Worm (Caenorhabditis elegans) whole organism, L4 larva: ENCODE measurements around the gene mrps-18A.

Experiments used
- D1046.2 ChIP-seq: fragments of 200-800 bp; sonication (Bioruptor generic); IDR thresholded peaks from 2 replicates; pipeline ENCODE4 v1.3.6; 2022; ENCODE audit warnings: missing genetic modification characterization, missing compliant biosample characterization
- F10B5.3 ChIP-seq: sonication (generic microtip); optimal IDR thresholded peaks from 2 replicates; lab custom pipeline; 2016; ENCODE audit warnings: mild to moderate bottlenecking, missing genetic modification characterization, missing compliant biosample characterization
- F26F4.8 ChIP-seq: fragments of 200-800 bp; sonication (Bioruptor generic); conservative IDR thresholded peaks from 2 replicates; pipeline ENCODE4 v1.3.6; 2022; ENCODE audit warnings: missing genetic modification characterization, missing compliant biosample characterization
- F44E2.7 ChIP-seq: fragments of 200-800 bp; sonication (Bioruptor generic); IDR thresholded peaks from 2 replicates; pipeline ENCODE4 v2.1.2; 2022; ENCODE audit warnings: missing genetic modification characterization, missing compliant biosample characterization
- Y105C5A.15 ChIP-seq: fragments of 200-800 bp; sonication (Bioruptor generic); IDR thresholded peaks from 2 replicates; pipeline ENCODE4 v1.3.6; 2022; ENCODE audit warnings: missing genetic modification characterization, missing compliant biosample characterization
- Y48G9A.11 ChIP-seq: fragments of 200-800 bp; sonication (Bioruptor generic); IDR thresholded peaks from 2 replicates; pipeline ENCODE4 v1.3.6; 2022; ENCODE audit warnings: missing genetic modification reagents, missing genetic modification characterization, missing compliant biosample characterization
- ZK337.2 ChIP-seq: fragments of 200-800 bp; sonication (Bioruptor generic); IDR thresholded peaks from 2 replicates; pipeline ENCODE4 v1.3.6; 2022; ENCODE audit warnings: missing genetic modification reagents, missing genetic modification characterization, missing compliant biosample characterization
- ama-1 ChIP-seq: fragments of 150-350 bp; optimal IDR thresholded peaks from 2 replicates; lab custom pipeline; 2014; ENCODE audit warnings: inconsistent platforms, mixed read lengths
- arid-1 ChIP-seq: fragments of 200-800 bp; sonication (Bioruptor generic); conservative IDR thresholded peaks from 2 replicates; pipeline ENCODE4 v1.3.6; 2022; ENCODE audit warnings: missing genetic modification reagents, missing genetic modification characterization, missing compliant biosample characterization
- ceh-20 ChIP-seq: fragments of 200-800 bp; sonication (Bioruptor generic); IDR thresholded peaks from 2 replicates; pipeline ENCODE4 v1.3.6; 2022; ENCODE audit warnings: missing genetic modification reagents, missing genetic modification characterization, missing compliant biosample characterization
- ceh-28 ChIP-seq: fragments of 150-350 bp; optimal IDR thresholded peaks from 2 replicates; lab custom pipeline; 2014; ENCODE audit warnings: missing biosample characterization, missing genetic modification reagents, missing genetic modification characterization
- ceh-62 ChIP-seq: sonication (generic microtip); optimal IDR thresholded peaks from 2 replicates; lab custom pipeline; 2017; ENCODE audit warnings: missing biosample characterization, missing genetic modification characterization
- ces-1 ChIP-seq: fragments of 150-350 bp; sonication (generic microtip); optimal IDR thresholded peaks from 4 replicates; lab custom pipeline; 2014; ENCODE audit warnings: missing biosample characterization, missing genetic modification reagents, missing genetic modification characterization
- cey-2 ChIP-seq: sonication (generic microtip); optimal IDR thresholded peaks from 3 replicates; lab custom pipeline; 2017; ENCODE audit warnings: missing genetic modification characterization, mild to moderate bottlenecking, missing compliant biosample characterization, antibody characterized with exemption, borderline replicate concordance; ENCODE audit not compliant: insufficient read depth
- ctbp-1 ChIP-seq: fragments of 200-800 bp; sonication (Bioruptor generic); IDR thresholded peaks from 2 replicates; pipeline ENCODE4 v1.3.6; 2022; ENCODE audit warnings: missing genetic modification reagents, missing genetic modification characterization, missing compliant biosample characterization
- daf-16 ChIP-seq, 3 experiments: sonication (generic microtip); optimal IDR thresholded peaks; 2 replicates each; lab custom pipeline; 2016 to 2017; ENCODE audit warnings: missing genetic modification characterization in 3 of 3, missing genetic modification reagents in 3 of 3, mild to moderate bottlenecking in 2 of 3, missing compliant biosample characterization in 2 of 3, missing biosample characterization in 1 of 3, moderate library complexity in 1 of 3
- daf-19 ChIP-seq: fragments of 200-800 bp; sonication (Bioruptor generic); conservative IDR thresholded peaks from 2 replicates; pipeline ENCODE4 v1.3.6; 2022; ENCODE audit warnings: missing genetic modification characterization, missing compliant biosample characterization
- daf-8 ChIP-seq: fragments of 200-800 bp; sonication (Bioruptor generic); IDR thresholded peaks from 2 replicates; pipeline ENCODE4 v1.3.6; 2022; ENCODE audit warnings: missing genetic modification characterization, missing compliant biosample characterization
- dmd-6 ChIP-seq: fragments of 200-800 bp; sonication (Bioruptor generic); IDR thresholded peaks from 2 replicates; pipeline ENCODE4 v1.3.6; 2022; ENCODE audit warnings: missing genetic modification reagents, missing genetic modification characterization, missing compliant biosample characterization
- dmd-8 ChIP-seq: fragments of 200-800 bp; sonication (Bioruptor generic); IDR thresholded peaks from 2 replicates; pipeline ENCODE4 v1.3.6; 2022; ENCODE audit warnings: missing genetic modification characterization, missing compliant biosample characterization
- dpl-1 ChIP-seq: fragments of 150-350 bp; optimal IDR thresholded peaks from 2 replicates; lab custom pipeline; 2014; ENCODE audit warnings: missing biosample characterization, missing genetic modification reagents, missing genetic modification characterization
- duxl-1 ChIP-seq: sonication (generic microtip); optimal IDR thresholded peaks from 2 replicates; lab custom pipeline; 2016; ENCODE audit warnings: mild to moderate bottlenecking, missing genetic modification characterization, moderate library complexity, missing compliant biosample characterization; ENCODE audit not compliant: poor library complexity
- dve-1 ChIP-seq: sonication (generic microtip); optimal IDR thresholded peaks from 2 replicates; lab custom pipeline; 2017; ENCODE audit warnings: antibody characterized with exemption, mild to moderate bottlenecking, missing genetic modification characterization, missing compliant biosample characterization; ENCODE audit not compliant: insufficient read depth
- hlh-11 ChIP-seq: fragments of 200-800 bp; sonication (Bioruptor generic); optimal IDR thresholded peaks from 2 replicates; lab custom pipeline; 2018; ENCODE audit warnings: mild to moderate bottlenecking, missing genetic modification characterization, missing compliant biosample characterization
- hmg-1.1 ChIP-seq: fragments of 200-800 bp; sonication (Bioruptor generic); IDR thresholded peaks from 2 replicates; pipeline ENCODE4 v1.3.6; 2022; ENCODE audit warnings: missing genetic modification reagents, missing genetic modification characterization, missing compliant biosample characterization
- lim-7 ChIP-seq: fragments of 200-800 bp; sonication (Bioruptor generic); IDR thresholded peaks from 2 replicates; pipeline ENCODE4 v1.3.6; 2022; ENCODE audit warnings: missing genetic modification characterization, missing compliant biosample characterization
- lin-29 ChIP-seq: fragments of 200-800 bp; sonication (Bioruptor generic); IDR thresholded peaks from 2 replicates; pipeline ENCODE4 v1.3.6; 2022; ENCODE audit warnings: missing genetic modification reagents, missing genetic modification characterization, missing compliant biosample characterization
- lin-38 ChIP-seq: fragments of 200-800 bp; sonication (Bioruptor generic); IDR thresholded peaks from 2 replicates; pipeline ENCODE4 v1.3.6; 2022; ENCODE audit warnings: missing genetic modification reagents, missing genetic modification characterization, missing compliant biosample characterization
- lin-39 ChIP-seq: fragments of 150-350 bp; optimal IDR thresholded peaks from 2 replicates; lab custom pipeline; 2014; ENCODE audit warnings: missing biosample characterization, missing genetic modification reagents, missing genetic modification characterization
- lir-3 ChIP-seq: sonication (generic microtip); optimal IDR thresholded peaks from 2 replicates; lab custom pipeline; 2016; ENCODE audit warnings: mild to moderate bottlenecking, missing genetic modification characterization, missing compliant biosample characterization
- mep-1 ChIP-seq: fragments of 150-350 bp; sonication (generic microtip); optimal IDR thresholded peaks from 3 replicates; lab custom pipeline; 2014; ENCODE audit warnings: missing biosample characterization, missing genetic modification characterization
- mxl-2 ChIP-seq: fragments of 200-800 bp; sonication (Bioruptor generic); conservative IDR thresholded peaks from 2 replicates; pipeline ENCODE4 v1.3.6; 2022; ENCODE audit warnings: missing genetic modification reagents, missing genetic modification characterization, missing compliant biosample characterization
- nhr-10 ChIP-seq: fragments of 150-350 bp; optimal IDR thresholded peaks from 2 replicates; lab custom pipeline; 2014; ENCODE audit warnings: missing biosample characterization, missing genetic modification characterization
- nhr-11 ChIP-seq: fragments of 150-350 bp; optimal IDR thresholded peaks from 2 replicates; lab custom pipeline; 2014; ENCODE audit warnings: missing biosample characterization, missing genetic modification characterization
- nhr-28 ChIP-seq: fragments of 150-350 bp; optimal IDR thresholded peaks from 2 replicates; lab custom pipeline; 2014; ENCODE audit warnings: missing biosample characterization, missing genetic modification characterization
- nhr-41 ChIP-seq: fragments of 200-800 bp; sonication (Bioruptor generic); IDR thresholded peaks from 2 replicates; pipeline ENCODE4 v1.3.6; 2022; ENCODE audit warnings: missing genetic modification reagents, missing genetic modification characterization, missing compliant biosample characterization
- nhr-42 ChIP-seq: fragments of 200-800 bp; sonication (Bioruptor generic); IDR thresholded peaks from 2 replicates; pipeline ENCODE4 v1.3.6; 2022; ENCODE audit warnings: missing genetic modification characterization, missing compliant biosample characterization
- nhr-6 ChIP-seq: fragments of 150-350 bp; optimal IDR thresholded peaks from 2 replicates; lab custom pipeline; 2014; ENCODE audit warnings: missing biosample characterization, missing genetic modification characterization
- sdz-12 ChIP-seq: fragments of 200-800 bp; sonication (Bioruptor generic); optimal IDR thresholded peaks from 2 replicates; lab custom pipeline; 2018; ENCODE audit warnings: mild to moderate bottlenecking, missing genetic modification characterization, missing compliant biosample characterization
- set-16 ChIP-seq: fragments of 200-800 bp; sonication (Bioruptor generic); IDR thresholded peaks from 2 replicates; pipeline ENCODE4 v1.3.6; 2022; ENCODE audit warnings: missing genetic modification reagents, missing genetic modification characterization, missing compliant biosample characterization
- skn-1 ChIP-seq: fragments of 150-350 bp; optimal IDR thresholded peaks from 2 replicates; lab custom pipeline; 2014; ENCODE audit warnings: missing biosample characterization, missing genetic modification characterization
- snpc-1.2 ChIP-seq: fragments of 200-800 bp; sonication (Bioruptor generic); IDR thresholded peaks from 2 replicates; pipeline ENCODE4 v1.3.6; 2022; ENCODE audit warnings: missing genetic modification reagents, missing genetic modification characterization, missing compliant biosample characterization
- snpc-4 ChIP-seq: fragments of 150-350 bp; optimal IDR thresholded peaks from 2 replicates; lab custom pipeline; 2014; ENCODE audit warnings: missing biosample characterization, missing genetic modification characterization
- spr-1 ChIP-seq: sonication (generic microtip); optimal IDR thresholded peaks from 2 replicates; lab custom pipeline; 2016; ENCODE audit warnings: mild to moderate bottlenecking, missing genetic modification characterization, missing compliant biosample characterization
- spr-3 ChIP-seq: fragments of 200-800 bp; sonication (Bioruptor generic); optimal IDR thresholded peaks from 2 replicates; lab custom pipeline; 2018; ENCODE audit warnings: mild to moderate bottlenecking, missing genetic modification characterization, missing compliant biosample characterization
- unc-130 ChIP-seq: sonication (generic microtip); optimal IDR thresholded peaks from 2 replicates; lab custom pipeline; 2016; ENCODE audit warnings: missing genetic modification reagents, missing genetic modification characterization, missing compliant biosample characterization
- unc-39 ChIP-seq: sonication (generic microtip); optimal IDR thresholded peaks from 2 replicates; lab custom pipeline; 2017; ENCODE audit warnings: missing biosample characterization, missing genetic modification characterization
- vab-7 ChIP-seq: fragments of 200-800 bp; sonication (Bioruptor generic); IDR thresholded peaks from 2 replicates; pipeline ENCODE4 v1.3.6; 2022; ENCODE audit warnings: missing genetic modification reagents, missing genetic modification characterization, missing compliant biosample characterization
- zfp-2 ChIP-seq: sonication (generic microtip); optimal IDR thresholded peaks from 2 replicates; lab custom pipeline; 2016; ENCODE audit warnings: mild to moderate bottlenecking, missing genetic modification characterization, missing compliant biosample characterization
- zip-2 ChIP-seq: fragments of 150-350 bp; optimal IDR thresholded peaks from 2 replicates; lab custom pipeline; 2014; ENCODE audit warnings: missing biosample characterization, missing genetic modification characterization
- ztf-11 ChIP-seq: fragments of 150-350 bp; optimal IDR thresholded peaks from 2 replicates; lab custom pipeline; 2014; ENCODE audit warnings: missing biosample characterization, missing genetic modification characterization
- ztf-7 ChIP-seq: fragments of 150-350 bp; optimal IDR thresholded peaks from 2 replicates; lab custom pipeline; 2014; ENCODE audit warnings: missing biosample characterization, missing genetic modification characterization

The mrps-18A gene

DNA sequence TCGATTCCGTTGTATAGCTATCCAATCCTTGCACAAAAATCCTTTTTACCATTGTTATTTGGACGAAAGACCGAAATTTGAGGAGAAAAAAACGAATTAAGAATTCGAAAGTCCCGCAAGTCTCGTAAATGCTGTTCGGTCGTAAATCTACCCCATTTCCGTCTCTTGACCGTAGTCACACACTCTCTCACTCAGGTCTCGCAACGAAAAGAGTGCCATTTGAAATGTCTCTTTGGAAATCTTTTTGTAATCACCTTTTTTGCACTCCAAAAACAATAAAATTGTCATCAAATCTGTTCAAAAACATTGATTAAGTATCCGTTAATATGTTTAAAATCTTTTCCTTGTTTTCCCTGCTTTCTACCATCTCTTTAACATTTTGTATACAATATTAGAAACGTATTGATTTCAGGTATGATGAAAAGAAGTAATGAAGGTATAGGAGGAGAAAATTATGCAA lies 26.5 kb upstream of the mrps-18A start, which contains the start of the genes R05D3.8 and rfp-1 (continued):
- TF ChIP-seq ceh-62 (tag; lab: Kevin White, UChicago) (no peak), daf-16 (GFP tag; optimal IDR thresholded peaks at IDR 0.05; lab: Kevin White, UChicago) (no peak), daf-16 (tag; optimal IDR thresholded peaks at IDR 0.05; lab: Kevin White, UChicago) (peak; percentile 51), nhr-28 (peak; percentile 85), lir-3 (no peak), hlh-11 (tag; lab: Kevin White, UChicago) (peak; percentile 60), skn-1 (no peak), set-16 (GFP tag; lab: Robert Waterston, UW) (no peak), D1046.2 (GFP tag; lab: Robert Waterston, UW) (no peak), ceh-20 (GFP tag; lab: Robert Waterston, UW) (no peak; the same call in 1 of the 2 replicates), cey-2 (tag; lab: Kevin White, UChicago) (no peak), snpc-4 (tag; lab: Kevin White, UChicago) (no peak), unc-130 (GFP tag; lab: Kevin White, UChicago) (peak; percentile 74), zip-2 (tag; lab: Kevin White, UChicago) (no peak), nhr-6 (tag; lab: Kevin White, UChicago) (peak; percentile 88), ceh-28 (tag; lab: Kevin White, UChicago) (no peak), nhr-10 (no peak), nhr-41 (GFP tag; lab: Robert Waterston, UW) (no peak), lim-7 (GFP tag; lab: Robert Waterston, UW) (no peak), spr-3 (GFP tag; lab: Kevin White, UChicago) (no peak), Y105C5A.15 (no peak), Y48G9A.11 (no peak; the same call in 1 of the 2 replicates), F26F4.8 (GFP tag; lab: Robert Waterston, UW) (no peak), dmd-6 (peak; percentile 40), daf-19 (no peak), ztf-7 (tag; lab: Kevin White, UChicago) (no peak), dve-1 (peak; percentile 90), ZK337.2 (GFP tag; lab: Robert Waterston, UW) (no peak), ama-1 (lab: Kevin White, UChicago) (no peak), ces-1 (GFP tag; lab: Kevin White, UChicago) (no peak), F10B5.3 (tag; lab: Kevin White, UChicago) (no peak), snpc-1.2 (no peak), sdz-12 (no peak), zfp-2 (no peak), ctbp-1 (GFP tag; lab: Robert Waterston, UW) (no peak), F44E2.7 (GFP tag; lab: Robert Waterston, UW) (no peak), spr-1 (no peak), mep-1 (tag; lab: Kevin White, UChicago) (peak; percentile 87), vab-7 (GFP tag; lab: Robert Waterston, UW) (no peak), nhr-42 (no peak), nhr-11 (tag; lab: Kevin White, UChicago) (peak; percentile 89), duxl-1 (tag; lab: Kevin White, UChicago) (peak; percentile 6), hmg-1.1 (GFP tag; lab: Robert Waterston, UW) (no peak; the same call in 1 of the 2 replicates), mxl-2 (GFP tag; lab: Robert Waterston, UW) (no peak), daf-8 (GFP tag; lab: Robert Waterston, UW) (no peak), dmd-8 (no peak), dpl-1 (GFP tag; lab: Kevin White, UChicago) (peak; percentile 87), arid-1 (peak; percentile 67; the same call in 1 of the 2 replicates), lin-39 (tag; lab: Kevin White, UChicago) (no peak), ztf-11 (tag; lab: Kevin White, UChicago) (no peak), lin-38 (GFP tag; lab: Robert Waterston, UW) (peak; percentile 65), lin-29 (GFP tag; lab: Robert Waterston, UW) (no peak), unc-39 (no peak)
